Fruit fly (Drosophila melanogaster): Measurements from ENCODE around the gene CG31156.

CG31156 gene

dm6 chr3R:22634549-22635410 is 21.3 kb upstream of the CG31156 start (continued):
- TF ChIP-seq cwo (GFP tag; optimal IDR thresholded peaks at IDR 0.05) (peak; percentile 26), CG4360 (GFP tag; IDR thresholded peaks at IDR 0.05) (no peak), hb (GFP tag; IDR thresholded peaks at IDR 0.05; ENCODE audit: partially characterized antibody) (no peak), Aef1 (GFP tag; IDR thresholded peaks at IDR 0.05) (no peak), CG9609 (GFP tag; optimal IDR thresholded peaks at IDR 0.05) (no peak), ERR (GFP tag; optimal IDR thresholded peaks at IDR 0.05) (no peak), CG3281 (GFP tag; optimal IDR thresholded peaks at IDR 0.05) (no peak), CG6175 (GFP tag; IDR thresholded peaks at IDR 0.05) (no peak), zf30C (GFP tag; optimal IDR thresholded peaks at IDR 0.05) (no peak), br (optimal IDR thresholded peaks at IDR 0.05) (no peak), pum (GFP tag; optimal IDR thresholded peaks at IDR 0.05) (no peak), dimm (GFP tag; IDR thresholded peaks at IDR 0.05) (no peak), pan (optimal IDR thresholded peaks at IDR 0.05) (no peak), pan (GFP tag; optimal IDR thresholded peaks at IDR 0.05 in 1 of 2, IDR thresholded peaks at IDR 0.05 in 1 of 2) (no peak), pzg (GFP tag; optimal IDR thresholded peaks at IDR 0.05) (no peak), MTF-1 (GFP tag; optimal IDR thresholded peaks at IDR 0.05; ENCODE audit: borderline replicate concordance) (no peak), Hey (tag; optimal IDR thresholded peaks at IDR 0.05) (no peak), lov (optimal IDR thresholded peaks at IDR 0.05) (no peak), lov (GFP tag; IDR thresholded peaks at IDR 0.05) (no peak), CG1233 (GFP tag; optimal IDR thresholded peaks at IDR 0.05) (peak; percentile 23), gro (GFP tag; optimal IDR thresholded peaks at IDR 0.05) (no peak), CG13775 (GFP tag; optimal IDR thresholded peaks at IDR 0.05) (no peak), wor (GFP tag; IDR thresholded peaks at IDR 0.05) (no peak), Dfd (GFP tag; optimal IDR thresholded peaks at IDR 0.05) (no peak), CG12391 (tag; optimal IDR thresholded peaks at IDR 0.05) (no peak), CG15269 (tag; optimal IDR thresholded peaks at IDR 0.05) (no peak), Eip74EF (GFP tag; optimal IDR thresholded peaks at IDR 0.05) (no peak), her (GFP tag; optimal IDR thresholded peaks at IDR 0.05) (no peak), dmrt99B (tag; optimal IDR thresholded peaks at IDR 0.05) (peak; percentile 16), ap (GFP tag; IDR thresholded peaks at IDR 0.05) (no peak), Hr3 (GFP tag; optimal IDR thresholded peaks at IDR 0.05) (no peak), pb (GFP tag; optimal IDR thresholded peaks at IDR 0.05) (no peak), CG6765 (GFP tag; optimal IDR thresholded peaks at IDR 0.05) (no peak), CG4820 (GFP tag; optimal IDR thresholded peaks at IDR 0.05) (no peak), ind (GFP tag; optimal IDR thresholded peaks at IDR 0.05) (no peak), CG7786 (GFP tag; optimal IDR thresholded peaks at IDR 0.05) (no peak), slou (GFP tag; optimal IDR thresholded peaks at IDR 0.05) (no peak), seq (GFP tag; IDR thresholded peaks at IDR 0.05) (no peak), CG4282 (GFP tag; optimal IDR thresholded peaks at IDR 0.05) (no peak), CG1603 (tag; optimal IDR thresholded peaks at IDR 0.05) (peak; percentile 6), sna (GFP tag; IDR thresholded peaks at IDR 0.05; ENCODE audit: partially characterized antibody) (no peak), sug (tag; optimal IDR thresholded peaks at IDR 0.05) (no peak), CG10654 (GFP tag; optimal IDR thresholded peaks at IDR 0.05) (no peak), Scr (GFP tag; IDR thresholded peaks at IDR 0.05; ENCODE audit: partially characterized antibody) (no peak), NfI (GFP tag; optimal IDR thresholded peaks at IDR 0.05) (no peak), chn (GFP tag; optimal IDR thresholded peaks at IDR 0.05) (no peak), Doc3 (GFP tag; IDR thresholded peaks at IDR 0.05; ENCODE audit: partially characterized antibody) (no peak), CG42726 (GFP tag; IDR thresholded peaks at IDR 0.05; ENCODE audit: partially characterized antibody) (no peak), scrt (GFP tag; optimal IDR thresholded peaks at IDR 0.05) (no peak), CG13296 (GFP tag; optimal IDR thresholded peaks at IDR 0.05) (peak; percentile 46)
